Worm (Caenorhabditis elegans): ENCODE results near the gene clc-7.

DNA sequence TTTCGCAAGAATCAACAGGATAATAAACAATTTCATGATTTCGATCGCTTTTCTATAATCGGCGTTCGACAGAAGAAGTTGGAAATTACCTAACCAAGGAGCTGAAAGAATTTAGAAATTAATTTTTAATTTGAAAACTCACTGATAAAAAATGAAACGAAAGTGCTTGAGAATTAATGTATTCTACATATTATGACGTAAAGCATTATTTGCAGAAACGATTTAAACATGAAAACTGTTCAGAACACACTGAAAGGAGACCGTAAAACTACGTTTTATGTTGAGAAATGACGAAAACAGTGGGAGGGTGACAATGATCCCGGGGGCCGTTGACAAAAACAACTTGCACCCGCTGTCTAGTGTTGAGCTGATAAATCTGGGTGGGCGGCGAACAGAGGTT, 30.2 kb upstream of the clc-7 start, which contains the start of gene ZC449.5:
- TF ChIP-seq nhr-28 (tag; optimal IDR thresholded peaks at IDR 0.05) (no peak), pha-4 (tag; optimal IDR thresholded peaks at IDR 0.05) (no peak), mep-1 (tag; optimal IDR thresholded peaks at IDR 0.05) (no peak), lin-13 (tag; optimal IDR thresholded peaks at IDR 0.05) (no peak), unc-39 (tag; optimal IDR thresholded peaks at IDR 0.05) (no peak), nhr-76 (tag; optimal IDR thresholded peaks at IDR 0.05) (no peak), blmp-1 (tag; optimal IDR thresholded peaks at IDR 0.05) (no peak), elt-3 (tag; optimal IDR thresholded peaks at IDR 0.05) (no peak), cnd-1 (tag; optimal IDR thresholded peaks at IDR 0.05) (no peak), unc-62 (GFP tag; optimal IDR thresholded peaks at IDR 0.05) (no peak), snpc-4 (tag; optimal IDR thresholded peaks at IDR 0.05) (no peak), bed-3 (GFP tag; optimal IDR thresholded peaks at IDR 0.05) (no peak), ces-1 (GFP tag; optimal IDR thresholded peaks at IDR 0.05) (no peak), ztf-11 (tag; optimal IDR thresholded peaks at IDR 0.05) (no peak)

All from whole organism, mixed stage, embryonic.